Worm (Caenorhabditis elegans): ENCODE results near the gene ceh-58.

ceh-58 gene

DNA sequence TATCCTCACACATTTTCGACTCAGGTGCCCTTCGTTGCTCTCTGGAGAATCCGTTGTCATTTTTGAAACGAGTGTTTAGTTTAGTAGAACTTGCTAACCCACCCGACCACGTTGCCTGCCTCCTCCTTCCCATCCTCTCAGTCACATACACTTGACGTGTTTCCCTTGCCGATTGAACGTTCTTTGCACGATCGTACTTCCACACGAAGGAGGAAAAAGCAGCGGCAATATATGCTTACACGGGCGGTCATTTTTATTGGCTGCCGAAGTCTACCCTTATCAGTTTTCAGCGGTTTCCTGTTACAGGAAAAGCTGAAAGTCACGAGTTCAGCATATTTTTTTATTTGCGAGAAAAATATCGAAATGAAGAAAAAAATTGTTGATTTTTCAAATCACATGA, 20.4 kb upstream of the ceh-58 start:
- TF ChIP-seq flt-1 (GFP tag; IDR thresholded peaks at IDR 0.05) (no peak), ref-1 (GFP tag; conservative IDR thresholded peaks at IDR 0.05) (no peak), klf-2 (GFP tag; conservative IDR thresholded peaks at IDR 0.05) (no peak), ztf-29 (GFP tag; IDR thresholded peaks at IDR 0.05) (no peak), T22C8.4 (GFP tag; IDR thresholded peaks at IDR 0.05) (no peak), med-1 (GFP tag; optimal IDR thresholded peaks at IDR 0.05; ENCODE audit: insufficient read depth) (no peak), cog-1 (tag; optimal IDR thresholded peaks at IDR 0.05) (no peak), tab-1 (GFP tag; IDR thresholded peaks at IDR 0.05) (no peak)

ce11 chrII:10389038-10389437, 19.6 kb upstream of the ceh-58 start:
- TF ChIP-seq cog-1 (tag; optimal IDR thresholded peaks at IDR 0.05) (no peak), ref-1 (GFP tag; conservative IDR thresholded peaks at IDR 0.05) (no peak), med-1 (GFP tag; optimal IDR thresholded peaks at IDR 0.05; ENCODE audit: insufficient read depth) (no peak), T22C8.4 (GFP tag; IDR thresholded peaks at IDR 0.05) (no peak), flt-1 (GFP tag; IDR thresholded peaks at IDR 0.05) (no peak), ztf-29 (GFP tag; IDR thresholded peaks at IDR 0.05) (no peak), tab-1 (GFP tag; IDR thresholded peaks at IDR 0.05) (no peak), klf-2 (GFP tag; conservative IDR thresholded peaks at IDR 0.05) (no peak), ztf-23 (GFP tag; IDR thresholded peaks at IDR 0.05) (no peak)

DNA sequence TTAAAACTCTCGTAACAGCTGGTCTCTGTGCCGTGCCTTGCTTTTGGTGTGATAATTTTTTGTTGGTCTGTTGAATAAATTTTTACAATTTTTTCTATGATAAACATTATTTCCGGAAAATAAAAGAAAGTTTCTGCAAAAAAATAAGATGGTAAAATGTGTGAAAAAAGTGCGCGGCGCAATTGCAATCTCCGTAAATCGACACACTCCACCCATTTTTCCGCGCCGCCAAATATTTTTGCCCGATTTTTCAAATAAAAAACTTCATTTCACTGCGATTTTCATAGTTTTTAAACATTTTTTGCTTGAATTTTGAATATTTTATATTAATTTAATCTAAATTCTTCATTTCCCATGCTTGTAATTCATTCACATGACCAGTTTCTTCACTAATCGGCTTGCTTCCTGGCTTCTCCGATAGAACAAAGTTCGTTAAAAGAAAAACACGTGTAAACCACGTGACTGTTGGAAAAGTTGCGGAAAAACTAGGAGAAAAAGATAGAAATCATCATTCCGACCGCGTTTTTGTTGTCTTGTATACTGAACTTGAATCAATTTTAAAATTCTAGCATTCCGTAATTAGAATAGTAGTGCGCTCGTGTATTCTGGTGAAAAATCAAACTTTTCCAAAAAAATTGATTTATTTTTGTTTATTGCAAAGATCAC, 18.8 kb upstream of the ceh-58 start:
- TF ChIP-seq ztf-23 (GFP tag; IDR thresholded peaks at IDR 0.05): peak; percentile 67; the same call in 1 of the 2 replicates
- 0 out of 2 replicates have a peak, but pooled peaks have one; percentile 17 for TF ChIP-seq ref-1 (GFP tag; conservative IDR thresholded peaks at IDR 0.05)
- TF ChIP-seq ztf-29 (GFP tag; IDR thresholded peaks at IDR 0.05): no peak
- TF ChIP-seq klf-2 (GFP tag; conservative IDR thresholded peaks at IDR 0.05): 0 out of 2 replicates have a peak, but pooled peaks have one; percentile 30
- TF ChIP-seq cog-1 (tag; optimal IDR thresholded peaks at IDR 0.05): peak; percentile 35
- TF ChIP-seq flt-1 (GFP tag; IDR thresholded peaks at IDR 0.05): peak; percentile 77
- peak; percentile 58; the same call in 1 of the 2 replicates for TF ChIP-seq tab-1 (GFP tag; IDR thresholded peaks at IDR 0.05)
- peak; percentile 60 for TF ChIP-seq med-1 (GFP tag; optimal IDR thresholded peaks at IDR 0.05; ENCODE audit: insufficient read depth)
- TF ChIP-seq T22C8.4 (GFP tag; IDR thresholded peaks at IDR 0.05): no peak

ce11 chrII:10384680-10385383, 15.4 kb upstream of the ceh-58 start, which contains the start of gene ztf-27:
TSS of gene ztf-27 (plus strand) at chrII:10385333.
- TF ChIP-seq cog-1 (tag; optimal IDR thresholded peaks at IDR 0.05): no peak
- no peak for TF ChIP-seq ztf-29 (GFP tag; IDR thresholded peaks at IDR 0.05)
- TF ChIP-seq ref-1 (GFP tag; conservative IDR thresholded peaks at IDR 0.05): no peak
- TF ChIP-seq flt-1 (GFP tag; IDR thresholded peaks at IDR 0.05): no peak
- TF ChIP-seq klf-2 (GFP tag; conservative IDR thresholded peaks at IDR 0.05): no peak
- no peak for TF ChIP-seq T22C8.4 (GFP tag; IDR thresholded peaks at IDR 0.05)
- no peak for TF ChIP-seq med-1 (GFP tag; optimal IDR thresholded peaks at IDR 0.05; ENCODE audit: insufficient read depth)
- no peak for TF ChIP-seq tab-1 (GFP tag; IDR thresholded peaks at IDR 0.05)
- TF ChIP-seq ztf-23 (GFP tag; IDR thresholded peaks at IDR 0.05): no peak

- TF ChIP-seq ztf-29 (GFP tag; IDR thresholded peaks at IDR 0.05) (no peak), cog-1 (tag; optimal IDR thresholded peaks at IDR 0.05) (peak; percentile 49)
Measured at ce11 chrII:10382247-10382646, 12.8 kb upstream of the ceh-58 start.

DNA sequence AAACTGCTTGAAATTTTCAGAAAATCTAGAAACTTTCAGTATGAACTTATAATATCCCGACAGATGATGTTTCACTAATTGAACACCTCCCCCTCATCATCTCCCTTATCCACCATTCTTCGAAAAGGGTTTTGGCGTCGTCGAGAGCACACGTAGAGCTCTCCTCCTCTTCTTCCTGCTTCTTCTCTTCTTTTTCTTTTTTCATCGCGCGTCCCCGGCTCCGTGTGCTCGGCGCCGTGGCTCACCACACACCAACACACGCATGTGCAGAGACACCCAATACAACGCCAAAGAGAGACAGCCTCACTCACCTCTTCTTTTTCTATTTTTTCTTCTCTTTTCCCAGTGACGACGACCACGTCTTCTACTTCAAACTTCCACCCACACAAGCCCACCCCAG, 10.1 kb upstream of the ceh-58 start:
- no peak for TF ChIP-seq ztf-23 (GFP tag; IDR thresholded peaks at IDR 0.05)
- TF ChIP-seq ref-1 (GFP tag; conservative IDR thresholded peaks at IDR 0.05): no peak
- TF ChIP-seq T22C8.4 (GFP tag; IDR thresholded peaks at IDR 0.05): no peak
- no peak for TF ChIP-seq klf-2 (GFP tag; conservative IDR thresholded peaks at IDR 0.05)
- TF ChIP-seq cog-1 (tag; optimal IDR thresholded peaks at IDR 0.05): no peak
- TF ChIP-seq med-1 (GFP tag; optimal IDR thresholded peaks at IDR 0.05; ENCODE audit: insufficient read depth): no peak

DNA sequence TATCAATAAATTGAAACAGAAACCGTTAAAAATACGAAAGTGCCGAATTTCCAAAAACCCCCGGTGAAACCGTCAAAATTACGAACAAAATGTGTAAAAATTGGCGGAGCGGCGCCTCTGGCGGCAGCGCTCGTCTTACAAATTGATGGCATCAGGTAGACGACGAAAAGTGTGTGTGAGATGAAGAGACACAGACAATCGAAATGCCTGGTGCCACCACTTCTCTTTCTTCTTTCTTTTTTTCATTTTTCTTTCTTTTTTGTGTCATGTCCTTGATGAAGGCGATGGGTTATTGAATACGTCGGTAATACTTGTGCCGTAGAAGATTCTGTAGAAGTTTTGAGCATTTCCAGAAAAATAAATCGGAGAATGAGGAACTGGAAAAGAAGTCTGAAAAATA, 8.5 kb upstream of the ceh-58 start:
- no peak for TF ChIP-seq flt-1 (GFP tag; IDR thresholded peaks at IDR 0.05)

DNA sequence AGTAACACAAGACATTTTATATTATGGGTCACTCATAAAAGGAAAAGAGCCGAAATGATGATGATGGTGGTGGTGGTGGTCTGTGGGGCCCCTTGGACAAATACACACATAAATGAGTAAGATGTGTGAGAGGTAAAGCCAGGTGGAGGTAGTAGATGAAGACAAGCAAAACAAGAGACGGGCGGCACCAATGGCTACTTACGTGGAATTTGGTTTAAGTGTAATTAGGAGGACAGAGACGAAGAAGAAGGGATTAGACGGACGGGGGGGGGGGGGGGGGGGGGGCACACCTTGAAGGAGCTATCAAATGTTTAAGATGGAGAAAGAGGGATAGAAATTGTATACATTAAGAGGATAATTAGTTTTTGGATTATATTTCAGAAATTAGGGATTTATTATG, 5.4 kb upstream of the ceh-58 start:
- TF ChIP-seq T22C8.4 (GFP tag; IDR thresholded peaks at IDR 0.05) (no peak), ref-1 (GFP tag; conservative IDR thresholded peaks at IDR 0.05) (no peak), flt-1 (GFP tag; IDR thresholded peaks at IDR 0.05) (no peak), ztf-23 (GFP tag; IDR thresholded peaks at IDR 0.05) (no peak), tab-1 (GFP tag; IDR thresholded peaks at IDR 0.05) (no peak), med-1 (GFP tag; optimal IDR thresholded peaks at IDR 0.05; ENCODE audit: insufficient read depth) (no peak), klf-2 (GFP tag; conservative IDR thresholded peaks at IDR 0.05) (no peak), cog-1 (tag; optimal IDR thresholded peaks at IDR 0.05) (no peak), ztf-29 (GFP tag; IDR thresholded peaks at IDR 0.05) (no peak)

ce11 chrII:10373536-10374169, 4.3 kb upstream of the ceh-58 start:
- TF ChIP-seq ref-1 (GFP tag; conservative IDR thresholded peaks at IDR 0.05): no peak
- TF ChIP-seq klf-2 (GFP tag; conservative IDR thresholded peaks at IDR 0.05): no peak
- TF ChIP-seq ztf-23 (GFP tag; IDR thresholded peaks at IDR 0.05): no peak
- TF ChIP-seq T22C8.4 (GFP tag; IDR thresholded peaks at IDR 0.05): no peak
- TF ChIP-seq ztf-29 (GFP tag; IDR thresholded peaks at IDR 0.05): no peak
- TF ChIP-seq flt-1 (GFP tag; IDR thresholded peaks at IDR 0.05): no peak
- no peak for TF ChIP-seq med-1 (GFP tag; optimal IDR thresholded peaks at IDR 0.05; ENCODE audit: insufficient read depth)
- no peak for TF ChIP-seq tab-1 (GFP tag; IDR thresholded peaks at IDR 0.05)
